Worm (Caenorhabditis elegans) whole organism, L4 larva: ENCODE data around the gene rmd-1.

ENCODE experiments used
- ZK337.2 ChIP-seq: fragments of 200-800 bp; sonication (Bioruptor generic); IDR thresholded peaks from 2 replicates; pipeline ENCODE4 v1.3.6; 2022; ENCODE audit warnings: missing genetic modification reagents, missing genetic modification characterization, missing compliant biosample characterization
- aha-1 ChIP-seq: fragments of 150-350 bp; peaks from one replicate; lab custom pipeline; 2014; ENCODE audit warnings: missing biosample characterization, missing genetic modification characterization
- ama-1 ChIP-seq: fragments of 150-350 bp; optimal IDR thresholded peaks from 2 replicates; lab custom pipeline; 2014; ENCODE audit warnings: inconsistent platforms, mixed read lengths
- hlh-30 ChIP-seq: sonication (generic microtip); optimal IDR thresholded peaks from 2 replicates; lab custom pipeline; 2017; ENCODE audit warnings: antibody characterized with exemption, mild to moderate bottlenecking, missing genetic modification characterization, missing compliant biosample characterization; ENCODE audit not compliant: insufficient read depth
- lsy-2 ChIP-seq, 2 experiments: fragments of 150-350 bp in 1 of 2; sonication (generic microtip) in 1 of 2; optimal IDR thresholded peaks; 2 replicates each; lab custom pipeline; 2014 to 2017; ENCODE audit warnings: missing biosample characterization in 2 of 2, missing genetic modification characterization in 2 of 2
- nhr-11 ChIP-seq: fragments of 150-350 bp; optimal IDR thresholded peaks from 2 replicates; lab custom pipeline; 2014; ENCODE audit warnings: missing biosample characterization, missing genetic modification characterization
- rbr-2 ChIP-seq: sonication (generic microtip); optimal IDR thresholded peaks from 2 replicates; lab custom pipeline; 2016; ENCODE audit warnings: missing genotype, missing genetic modification characterization, missing compliant biosample characterization
- snpc-4 ChIP-seq: fragments of 150-350 bp; optimal IDR thresholded peaks from 2 replicates; lab custom pipeline; 2014; ENCODE audit warnings: missing biosample characterization, missing genetic modification characterization

DNA sequence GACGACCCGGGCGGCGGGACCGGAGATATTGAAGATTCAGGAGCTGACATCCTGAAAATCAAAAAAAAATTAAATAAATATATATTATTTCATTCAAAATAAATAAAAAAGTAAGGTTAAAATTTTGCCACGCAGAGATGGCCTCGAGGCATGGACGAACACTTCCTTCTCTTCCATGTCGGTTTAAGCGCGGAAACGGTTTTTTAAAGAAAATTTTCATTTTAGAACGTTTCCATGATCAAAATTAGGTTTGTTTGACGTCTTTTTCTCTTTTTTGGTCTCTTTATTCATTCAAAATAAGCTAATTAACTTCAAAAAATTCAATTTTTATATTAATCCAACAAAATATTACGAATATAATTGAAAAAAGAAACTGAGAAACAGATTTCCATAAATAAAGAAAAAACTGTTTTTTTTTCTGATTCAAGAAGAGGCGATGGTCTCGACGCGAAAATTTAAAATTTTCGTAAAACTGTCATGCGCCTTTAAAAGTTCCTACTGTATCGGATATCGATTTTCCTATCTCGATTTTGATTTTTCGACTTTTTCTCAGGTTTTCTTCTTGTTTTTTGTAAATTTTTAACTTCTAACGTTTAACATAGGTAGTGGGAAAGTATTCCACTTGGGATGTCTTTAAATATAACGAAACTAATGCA, 3.3 kb downstream of the rmd-1 start, which contains the start of gene gcc-2:
- TF ChIP-seq lsy-2 (tag; optimal IDR thresholded peaks at IDR 0.05; lab: Kevin White, UChicago) (no peak), ama-1 (lab: Kevin White, UChicago) (no peak), aha-1 (peak; percentile 13), rbr-2 (tag; lab: Kevin White, UChicago) (no peak), snpc-4 (tag; lab: Kevin White, UChicago) (no peak), ZK337.2 (no peak), hlh-30 (tag; lab: Kevin White, UChicago) (no peak), nhr-11 (tag; lab: Kevin White, UChicago) (no peak)
